Worm (Caenorhabditis elegans) whole organism, L1 larva: ENCODE results near the gene srj-40.

Experiments used
- C16A3.4 ChIP-seq: fragments of 150-350 bp; optimal IDR thresholded peaks from 2 replicates; lab custom pipeline; 2014; ENCODE audit warnings: missing biosample characterization, missing genetic modification characterization
- C34B4.2 ChIP-seq: sonication (generic microtip); optimal IDR thresholded peaks from 2 replicates; lab custom pipeline; 2017; ENCODE audit warnings: mild to moderate bottlenecking, missing genetic modification characterization, missing compliant biosample characterization
- F16B12.6 ChIP-seq: fragments of 150-350 bp; optimal IDR thresholded peaks from 2 replicates; lab custom pipeline; 2014; ENCODE audit warnings: missing biosample characterization, missing genetic modification characterization
- alr-1 ChIP-seq: fragments of 200-800 bp; sonication (Bioruptor generic); optimal IDR thresholded peaks from 2 replicates; lab custom pipeline; 2018; ENCODE audit warnings: borderline replicate concordance, mild to moderate bottlenecking, missing genetic modification characterization, missing compliant biosample characterization
- ama-1 ChIP-seq: fragments of 150-350 bp; optimal IDR thresholded peaks from 2 replicates; lab custom pipeline; 2014
- blmp-1 ChIP-seq: fragments of 150-350 bp; optimal IDR thresholded peaks from 2 replicates; lab custom pipeline; 2014; ENCODE audit warnings: missing biosample characterization, missing genetic modification characterization
- ceh-8 ChIP-seq: fragments of 200-800 bp; sonication (Bioruptor generic); optimal IDR thresholded peaks from 2 replicates; lab custom pipeline; 2018; ENCODE audit warnings: mild to moderate bottlenecking, missing genetic modification characterization, moderate library complexity, missing compliant biosample characterization
- ceh-82 ChIP-seq, 3 experiments: fragments of 150-350 bp in 1 of 3; sonication (generic microtip) in 2 of 3; optimal IDR thresholded peaks; 2 replicates each; lab custom pipeline; 2014 to 2017; ENCODE audit warnings: missing biosample characterization in 3 of 3, missing genetic modification characterization in 3 of 3
- ceh-88 ChIP-seq: fragments of 200-800 bp; sonication (Bioruptor generic); IDR thresholded peaks from 2 replicates; pipeline ENCODE4 v1.3.6; 2022; ENCODE audit warnings: missing genetic modification characterization, missing compliant biosample characterization
- ces-1 ChIP-seq: fragments of 150-350 bp; optimal IDR thresholded peaks from 2 replicates; lab custom pipeline; 2014; ENCODE audit warnings: missing biosample characterization, missing genetic modification reagents, missing genetic modification characterization
- efl-3 ChIP-seq: fragments of 200-800 bp; sonication (Bioruptor generic); optimal IDR thresholded peaks from 2 replicates; lab custom pipeline; 2018; ENCODE audit warnings: mild to moderate bottlenecking, missing genetic modification characterization, missing compliant biosample characterization
- egl-13 ChIP-seq: sonication (generic microtip); optimal IDR thresholded peaks from 2 replicates; lab custom pipeline; 2016; ENCODE audit warnings: missing genotype, missing genetic modification reagents, missing genetic modification characterization, missing compliant biosample characterization
- elt-2 ChIP-seq: sonication (generic microtip); optimal IDR thresholded peaks from 2 replicates; lab custom pipeline; 2016; ENCODE audit warnings: missing genetic modification characterization, mild to moderate bottlenecking, inconsistent platforms, missing compliant biosample characterization, missing genetic modification reagents
- elt-3 ChIP-seq, 6 experiments: fragments of 150-350 bp in 1 of 6; sonication (generic microtip); optimal IDR thresholded peaks; 2 replicates each; lab custom pipeline; 2017 to 2018; ENCODE audit warnings: missing biosample characterization in 6 of 6, missing genetic modification characterization in 6 of 6, inconsistent platforms in 1 of 6
- fkh-10 ChIP-seq: sonication (generic microtip); optimal IDR thresholded peaks from 2 replicates; lab custom pipeline; 2017; ENCODE audit warnings: missing biosample characterization, missing genetic modification reagents, missing genetic modification characterization
- fkh-8 ChIP-seq: sonication (generic microtip); optimal IDR thresholded peaks from 2 replicates; lab custom pipeline; 2016; ENCODE audit warnings: mild to moderate bottlenecking, missing genetic modification characterization, missing compliant biosample characterization
- fos-1 ChIP-seq: fragments of 150-350 bp; optimal IDR thresholded peaks from 2 replicates; lab custom pipeline; 2014; ENCODE audit warnings: missing biosample characterization, missing genetic modification characterization
- grh-1 ChIP-seq: fragments of 200-800 bp; sonication (Bioruptor generic); IDR thresholded peaks from 2 replicates; pipeline ENCODE4 v1.3.6; 2022; ENCODE audit warnings: missing genetic modification reagents, missing genetic modification characterization, missing compliant biosample characterization
- hlh-17 ChIP-seq: fragments of 200-800 bp; sonication (Bioruptor generic); optimal IDR thresholded peaks from 2 replicates; lab custom pipeline; 2018; ENCODE audit warnings: missing genetic modification characterization, mild to moderate bottlenecking, missing compliant biosample characterization, moderate library complexity, borderline replicate concordance
- hpl-2 ChIP-seq: fragments of 150-350 bp; optimal IDR thresholded peaks from 2 replicates; lab custom pipeline; 2014; ENCODE audit warnings: missing biosample characterization, missing genetic modification reagents, missing genetic modification characterization
- irx-1 ChIP-seq: sonication (generic microtip); optimal IDR thresholded peaks from 2 replicates; lab custom pipeline; 2016; ENCODE audit warnings: missing genetic modification characterization, missing compliant biosample characterization
- isw-1 ChIP-seq: fragments of 200-800 bp; sonication (Bioruptor generic); IDR thresholded peaks from 2 replicates; pipeline ENCODE4 v1.3.6; 2022; ENCODE audit warnings: missing genetic modification characterization, missing compliant biosample characterization
- lin-13 ChIP-seq: fragments of 150-350 bp; optimal IDR thresholded peaks from 2 replicates; lab custom pipeline; 2014; ENCODE audit warnings: missing biosample characterization, missing genetic modification reagents, missing genetic modification characterization
- lin-15B ChIP-seq: fragments of 150-350 bp; sonication (generic microtip); optimal IDR thresholded peaks from 3 replicates; lab custom pipeline; 2014; ENCODE audit warnings: missing biosample characterization, missing genetic modification characterization
- lin-35 ChIP-seq, 2 experiments: fragments of 150-350 bp; optimal IDR thresholded peaks; 2 replicates each; lab custom pipeline; 2014; ENCODE audit warnings: missing biosample characterization in 2 of 2, missing genetic modification characterization in 2 of 2, missing genetic modification reagents in 2 of 2
- lir-3 ChIP-seq: sonication (generic microtip); optimal IDR thresholded peaks from 2 replicates; lab custom pipeline; 2016; ENCODE audit warnings: mild to moderate bottlenecking, missing genetic modification characterization, moderate library complexity, missing compliant biosample characterization; ENCODE audit not compliant: poor library complexity
- lsy-2 ChIP-seq, 2 experiments: fragments of 150-350 bp; optimal IDR thresholded peaks; 2 replicates each; lab custom pipeline; 2014; ENCODE audit warnings: missing biosample characterization in 2 of 2, missing genetic modification characterization in 2 of 2
- mab-9 ChIP-seq: fragments of 200-800 bp; sonication (Bioruptor generic); IDR thresholded peaks from 2 replicates; pipeline ENCODE4 v1.3.6; 2022; ENCODE audit warnings: missing genetic modification reagents, missing genetic modification characterization, missing compliant biosample characterization
- mep-1 ChIP-seq: fragments of 150-350 bp; optimal IDR thresholded peaks from 2 replicates; lab custom pipeline; 2014; ENCODE audit warnings: missing biosample characterization, missing genetic modification characterization
- nhr-11 ChIP-seq: fragments of 150-350 bp; optimal IDR thresholded peaks from 2 replicates; lab custom pipeline; 2014; ENCODE audit warnings: missing biosample characterization, missing genetic modification characterization
- nhr-19 ChIP-seq: fragments of 200-800 bp; sonication (Bioruptor generic); conservative IDR thresholded peaks from 2 replicates; pipeline ENCODE4 v1.3.6; 2022; ENCODE audit warnings: missing genetic modification characterization, missing compliant biosample characterization
- nhr-20 ChIP-seq: sonication (generic microtip); optimal IDR thresholded peaks from 2 replicates; lab custom pipeline; 2016; ENCODE audit warnings: mild to moderate bottlenecking, missing genetic modification characterization, missing compliant biosample characterization
- nhr-28 ChIP-seq: fragments of 150-350 bp; optimal IDR thresholded peaks from 2 replicates; lab custom pipeline; 2014; ENCODE audit warnings: missing biosample characterization, missing genetic modification characterization
- nhr-71 ChIP-seq: sonication (generic microtip); optimal IDR thresholded peaks from 2 replicates; lab custom pipeline; 2016; ENCODE audit warnings: mild to moderate bottlenecking, missing genetic modification characterization, moderate library complexity, missing compliant biosample characterization
- nhr-76 ChIP-seq: sonication (generic microtip); optimal IDR thresholded peaks from 2 replicates; lab custom pipeline; 2017; ENCODE audit warnings: missing biosample characterization, missing genetic modification characterization
- nhr-84 ChIP-seq: sonication (generic microtip); optimal IDR thresholded peaks from 2 replicates; lab custom pipeline; 2017; ENCODE audit warnings: missing biosample characterization, missing genetic modification characterization
- pax-3 ChIP-seq: fragments of 200-800 bp; sonication (Bioruptor generic); optimal IDR thresholded peaks from 2 replicates; lab custom pipeline; 2018; ENCODE audit warnings: mild to moderate bottlenecking, missing genetic modification characterization, moderate library complexity, missing compliant biosample characterization
- pqm-1 ChIP-seq: sonication (generic microtip); optimal IDR thresholded peaks from 3 replicates; lab custom pipeline; 2017; ENCODE audit warnings: missing biosample characterization, missing genetic modification characterization
- rnt-1 ChIP-seq: sonication (generic microtip); optimal IDR thresholded peaks from 2 replicates; lab custom pipeline; 2016; ENCODE audit warnings: mild to moderate bottlenecking, missing genetic modification characterization, moderate library complexity, missing compliant biosample characterization
- snpc-4 ChIP-seq: fragments of 150-350 bp; optimal IDR thresholded peaks from 2 replicates; lab custom pipeline; 2014; ENCODE audit warnings: missing biosample characterization, missing genetic modification characterization
- snu-23 ChIP-seq: sonication (generic microtip); optimal IDR thresholded peaks from 2 replicates; lab custom pipeline; 2016; ENCODE audit warnings: missing genetic modification characterization, missing compliant biosample characterization
- sox-4 ChIP-seq: sonication (generic microtip); optimal IDR thresholded peaks from 2 replicates; lab custom pipeline; 2016; ENCODE audit warnings: missing genetic modification characterization, missing compliant biosample characterization
- swsn-7 ChIP-seq: sonication (generic microtip); optimal IDR thresholded peaks from 2 replicates; lab custom pipeline; 2016; ENCODE audit warnings: missing genetic modification characterization, missing compliant biosample characterization
- tbx-2 ChIP-seq: sonication (generic microtip); optimal IDR thresholded peaks from 2 replicates; lab custom pipeline; 2016; ENCODE audit warnings: missing genetic modification characterization, missing compliant biosample characterization
- unc-130 ChIP-seq: fragments of 150-350 bp; optimal IDR thresholded peaks from 2 replicates; lab custom pipeline; 2017; ENCODE audit warnings: missing biosample characterization, missing genetic modification characterization, inconsistent platforms
- unc-30 ChIP-seq: sonication (generic microtip); optimal IDR thresholded peaks from 2 replicates; lab custom pipeline; 2017; ENCODE audit warnings: missing biosample characterization, missing genetic modification characterization
- unc-62 ChIP-seq: fragments of 150-350 bp; optimal IDR thresholded peaks from 2 replicates; lab custom pipeline; 2014; ENCODE audit warnings: missing biosample characterization, missing genetic modification reagents, missing genetic modification characterization
- unc-98 ChIP-seq: fragments of 200-800 bp; sonication (Bioruptor generic); IDR thresholded peaks from 2 replicates; pipeline ENCODE4 v1.3.6; 2022; ENCODE audit warnings: missing genetic modification characterization, missing compliant biosample characterization
- vab-15 ChIP-seq: sonication (generic microtip); optimal IDR thresholded peaks from 2 replicates; lab custom pipeline; 2017; ENCODE audit warnings: missing genotype, mild to moderate bottlenecking, missing genetic modification characterization, missing compliant biosample characterization
- zag-1 ChIP-seq: fragments of 150-350 bp; optimal IDR thresholded peaks from 2 replicates; lab custom pipeline; 2014; ENCODE audit warnings: missing biosample characterization, missing genetic modification characterization
- zip-4 ChIP-seq: fragments of 200-800 bp; sonication (Bioruptor generic); optimal IDR thresholded peaks from 2 replicates; lab custom pipeline; 2018; ENCODE audit warnings: mild to moderate bottlenecking, missing genetic modification characterization, moderate library complexity, missing compliant biosample characterization
- ztf-11 ChIP-seq, 2 experiments: sonication (generic microtip); optimal IDR thresholded peaks; 2 replicates each; lab custom pipeline; 2016 to 2017; ENCODE audit warnings: missing genetic modification characterization in 2 of 2, missing biosample characterization in 1 of 2, missing compliant biosample characterization in 1 of 2
- ztf-4 ChIP-seq: fragments of 150-350 bp; optimal IDR thresholded peaks from 2 replicates; lab custom pipeline; 2014; ENCODE audit warnings: missing biosample characterization, missing genetic modification characterization

Gene srj-40

ce11 chrV:4131471-4131939, 29.8 kb downstream of the srj-40 start, which contains the start of gene nhr-57 (continued):
- TF ChIP-seq hlh-17 (GFP tag; lab: Kevin White, UChicago) (no peak), zip-4 (GFP tag; lab: Kevin White, UChicago) (no peak), isw-1 (GFP tag; lab: Robert Waterston, UW) (no peak), grh-1 (GFP tag; lab: Robert Waterston, UW) (peak; percentile 57), F16B12.6 (tag; lab: Kevin White, UChicago) (no peak), ztf-11 (tag; optimal IDR thresholded peaks at IDR 0.05; lab: Kevin White, UChicago) (no peak), snu-23 (GFP tag; lab: Kevin White, UChicago) (peak; percentile 76), nhr-20 (tag; lab: Kevin White, UChicago) (peak; percentile 92), unc-130 (tag; lab: Kevin White, UChicago) (peak; percentile 20), lin-15B (tag; lab: Kevin White, UChicago) (no peak), egl-13 (no peak), lin-13 (GFP tag; lab: Kevin White, UChicago) (peak; percentile 9), nhr-71 (tag; lab: Kevin White, UChicago) (peak; percentile 84), unc-62 (no peak), nhr-76 (no peak), ceh-82 (tag; optimal IDR thresholded peaks at IDR 0.05; lab: Kevin White, UChicago) (peak in 1 of 3 experiments; percentile 32), nhr-84 (tag; lab: Kevin White, UChicago) (no peak), pqm-1 (tag; lab: Kevin White, UChicago) (no peak), vab-15 (tag; lab: Kevin White, UChicago) (no peak), ama-1 (lab: Kevin White, UChicago) (no peak), lin-35 (GFP tag; optimal IDR thresholded peaks at IDR 0.05; lab: Kevin White, UChicago) (peak; percentile 29 to 66), sox-4 (tag; lab: Kevin White, UChicago) (no peak), zag-1 (tag; lab: Kevin White, UChicago) (no peak), nhr-19 (GFP tag; lab: Robert Waterston, UW) (peak; percentile 79), C34B4.2 (tag; lab: Kevin White, UChicago) (no peak), tbx-2 (tag; lab: Kevin White, UChicago) (peak; percentile 74), blmp-1 (tag; lab: Kevin White, UChicago) (peak; percentile 93), snpc-4 (tag; lab: Kevin White, UChicago) (no peak), ceh-88 (GFP tag; lab: Robert Waterston, UW) (0 out of 2 replicates have a peak, but pooled peaks have one; percentile 24), nhr-28 (no peak), pax-3 (tag; lab: Kevin White, UChicago) (peak; percentile 45), irx-1 (tag; lab: Kevin White, UChicago) (peak; percentile 57), elt-3 (tag; optimal IDR thresholded peaks at IDR 0.05; lab: Kevin White, UChicago) (peak in 3 of 6 experiments; percentile 39 to 98 (median 89)), swsn-7 (tag; lab: Kevin White, UChicago) (peak; percentile 51), elt-2 (tag; lab: Kevin White, UChicago) (peak; percentile 43), mab-9 (no peak), ztf-4 (tag; lab: Kevin White, UChicago) (peak; percentile 20), ceh-8 (GFP tag; lab: Kevin White, UChicago) (no peak), efl-3 (no peak), fkh-8 (peak; percentile 51), unc-30 (tag; lab: Kevin White, UChicago) (no peak), unc-98 (no peak), mep-1 (tag; lab: Kevin White, UChicago) (peak; percentile 50), nhr-11 (tag; lab: Kevin White, UChicago) (no peak), fos-1 (tag; lab: Kevin White, UChicago) (peak; percentile 64), C16A3.4 (tag; lab: Kevin White, UChicago) (peak; percentile 59), lsy-2 (tag; optimal IDR thresholded peaks at IDR 0.05; lab: Kevin White, UChicago) (no peak), hpl-2 (GFP tag; lab: Kevin White, UChicago) (no peak), lir-3 (tag; lab: Kevin White, UChicago) (peak; percentile 53), alr-1 (no peak), rnt-1 (tag; lab: Kevin White, UChicago) (no peak), ces-1 (GFP tag; lab: Kevin White, UChicago) (no peak), fkh-10 (GFP tag; lab: Kevin White, UChicago) (no peak)
